Fruit fly (Drosophila melanogaster) whole organism, embryonic: ENCODE results near the gene CG14131.

Experiments
- ATbp ChIP-seq: fragments of 200-800 bp; sonication (Bioruptor generic); optimal IDR thresholded peaks from 2 replicates; lab custom pipeline; 2017; ENCODE audit warnings: missing biosample characterization, mild to moderate bottlenecking, missing genetic modification characterization, missing genetic modification reagents
- Abd-B ChIP-seq: fragments of 200-800 bp; sonication (Bioruptor generic); optimal IDR thresholded peaks from 2 replicates; lab custom pipeline; 2018; ENCODE audit warnings: missing biosample characterization, mild to moderate bottlenecking, missing genetic modification characterization, moderate library complexity
- CG11247 ChIP-seq: fragments of 200-800 bp; sonication (Bioruptor generic); IDR thresholded peaks from 2 replicates; pipeline ENCODE4 v1.3.6; 2022; ENCODE audit warnings: missing biosample characterization, missing genetic modification characterization
- CG12219 ChIP-seq: fragments of 200-800 bp; sonication (Bioruptor generic); optimal IDR thresholded peaks from 3 replicates; lab custom pipeline; 2018; ENCODE audit warnings: missing biosample characterization, mild to moderate bottlenecking, missing genetic modification characterization
- CG13424 ChIP-seq: fragments of 200-800 bp; sonication (Bioruptor generic); optimal IDR thresholded peaks from 2 replicates; lab custom pipeline; 2019; ENCODE audit warnings: missing biosample characterization, mild to moderate bottlenecking, missing genetic modification characterization, moderate library complexity
- CG13775 ChIP-seq: fragments of 200-800 bp; sonication (Bioruptor generic); optimal IDR thresholded peaks from 3 replicates; lab custom pipeline; 2017; ENCODE audit warnings: missing biosample characterization, mild to moderate bottlenecking, missing genetic modification characterization
- CG15601 ChIP-seq: fragments of 200-800 bp; sonication (Bioruptor generic); optimal IDR thresholded peaks from 3 replicates; lab custom pipeline; 2019; ENCODE audit warnings: missing biosample characterization, mild to moderate bottlenecking, missing genetic modification characterization, moderate library complexity
- CG1603 ChIP-seq: fragments of 200-800 bp; sonication (Bioruptor generic); optimal IDR thresholded peaks from 2 replicates; lab custom pipeline; 2019; ENCODE audit warnings: missing biosample characterization, mild to moderate bottlenecking, missing genetic modification characterization, moderate library complexity
- CG17186 ChIP-seq: fragments of 200-800 bp; sonication (Bioruptor generic); optimal IDR thresholded peaks from 3 replicates; lab custom pipeline; 2017; ENCODE audit warnings: missing biosample characterization, missing genetic modification reagents, missing genetic modification characterization
- CG17385 ChIP-seq: fragments of 200-800 bp; sonication (Bioruptor generic); optimal IDR thresholded peaks from 3 replicates; lab custom pipeline; 2018; ENCODE audit warnings: missing biosample characterization, mild to moderate bottlenecking, missing genetic modification characterization
- CG18476 ChIP-seq: fragments of 200-800 bp; sonication (Bioruptor generic); optimal IDR thresholded peaks from 2 replicates; lab custom pipeline; 2016; ENCODE audit warnings: missing biosample characterization, mild to moderate bottlenecking, missing genetic modification characterization
- CG18599 ChIP-seq: fragments of 200-800 bp; sonication (Bioruptor generic); optimal IDR thresholded peaks from 3 replicates; lab custom pipeline; 2017; ENCODE audit warnings: missing biosample characterization, missing genetic modification characterization, mild to moderate bottlenecking, moderate library complexity, missing genetic modification reagents
- CG30403 ChIP-seq: fragments of 200-800 bp; sonication (Bioruptor generic); optimal IDR thresholded peaks from 3 replicates; lab custom pipeline; 2016; ENCODE audit warnings: missing biosample characterization, missing genetic modification characterization
- CG31365 ChIP-seq: fragments of 200-800 bp; sonication (Bioruptor generic); optimal IDR thresholded peaks from 2 replicates; lab custom pipeline; 2018; ENCODE audit warnings: missing biosample characterization, mild to moderate bottlenecking, missing genetic modification characterization
- CG4360 ChIP-seq: fragments of 200-800 bp; sonication (Bioruptor generic); IDR thresholded peaks from 2 replicates; pipeline ENCODE4 v1.3.6; 2022; ENCODE audit warnings: missing biosample characterization, missing genetic modification characterization
- CG6765 ChIP-seq: fragments of 200-800 bp; sonication (Bioruptor generic); optimal IDR thresholded peaks from 3 replicates; lab custom pipeline; 2017; ENCODE audit warnings: missing biosample characterization, mild to moderate bottlenecking, missing genetic modification characterization
- CG7357 ChIP-seq: fragments of 200-800 bp; sonication (Bioruptor generic); IDR thresholded peaks from 3 replicates; pipeline ENCODE4 v1.3.6; 2022; ENCODE audit warnings: missing biosample characterization, missing genetic modification characterization
- CG7928 ChIP-seq: fragments of 200-800 bp; sonication (Bioruptor generic); optimal IDR thresholded peaks from 2 replicates; lab custom pipeline; 2017; ENCODE audit warnings: missing biosample characterization, mild to moderate bottlenecking, missing genetic modification characterization
- CG8089 ChIP-seq: fragments of 200-800 bp; sonication (Bioruptor generic); optimal IDR thresholded peaks from 3 replicates; lab custom pipeline; 2016; ENCODE audit warnings: missing biosample characterization, missing genetic modification characterization
- CG8765 ChIP-seq: fragments of 200-800 bp; sonication (Bioruptor generic); IDR thresholded peaks from 2 replicates; pipeline ENCODE4 v1.3.6; 2022; ENCODE audit warnings: missing biosample characterization, missing genetic modification characterization
- CG9797 ChIP-seq: fragments of 200-800 bp; sonication (Bioruptor generic); optimal IDR thresholded peaks from 3 replicates; lab custom pipeline; 2018; ENCODE audit warnings: missing biosample characterization, mild to moderate bottlenecking, missing genetic modification characterization
- CG9876 ChIP-seq: fragments of 200-800 bp; sonication (Bioruptor generic); optimal IDR thresholded peaks from 2 replicates; lab custom pipeline; 2016; ENCODE audit warnings: missing biosample characterization, missing genetic modification characterization
- CkIIα-i1 ChIP-seq: fragments of 200-800 bp; sonication (Bioruptor generic); IDR thresholded peaks from 2 replicates; pipeline ENCODE4 v1.3.6; 2022; ENCODE audit warnings: missing biosample characterization, missing genetic modification characterization
- D ChIP-seq, 2 experiments: fragments of 200-800 bp in 1 of 2; fragments of >200 bp in 1 of 2; sonication (Bioruptor generic) in 1 of 2; optimal IDR thresholded peaks; 2 replicates in 1 of 2; 3 replicates in 1 of 2; lab custom pipeline; 2017; ENCODE audit warnings: mild to moderate bottlenecking in 1 of 2, missing biosample characterization in 1 of 2, missing genetic modification characterization in 1 of 2, missing genetic modification reagents in 1 of 2
- D19A ChIP-seq: fragments of 200-800 bp; optimal IDR thresholded peaks from 3 replicates; lab custom pipeline; 2019; ENCODE audit warnings: missing biosample characterization, mild to moderate bottlenecking, missing genetic modification characterization, moderate library complexity
- Dp ChIP-seq: fragments of 200-800 bp; sonication (Bioruptor generic); optimal IDR thresholded peaks from 2 replicates; lab custom pipeline; 2018; ENCODE audit warnings: missing biosample characterization, mild to moderate bottlenecking, missing genetic modification characterization, moderate library complexity
- Ets65A ChIP-seq: fragments of 200-800 bp; sonication (Bioruptor generic); peaks from one replicate; lab custom pipeline; 2016; ENCODE audit warnings: missing biosample characterization, missing genetic modification characterization
- Gsc ChIP-seq: fragments of 200-800 bp; sonication (Bioruptor generic); IDR thresholded peaks from 2 replicates; pipeline ENCODE4 v1.3.6; 2022; ENCODE audit warnings: missing biosample characterization, missing genetic modification characterization
- Gug ChIP-seq: fragments of 200-800 bp; sonication (Bioruptor generic); IDR thresholded peaks from 4 replicates; pipeline ENCODE4 v1.3.6; 2022; ENCODE audit warnings: missing biosample characterization, missing genetic modification characterization
- HmgD ChIP-seq: fragments of 200-800 bp; sonication (Bioruptor generic); optimal IDR thresholded peaks from 3 replicates; lab custom pipeline; 2016; ENCODE audit warnings: missing biosample characterization, missing genetic modification characterization
- Hmr ChIP-seq: fragments of 200-800 bp; sonication (Bioruptor generic); optimal IDR thresholded peaks from 3 replicates; lab custom pipeline; 2017; ENCODE audit warnings: mild to moderate bottlenecking, missing biosample characterization, missing genetic modification reagents, missing genetic modification characterization
- Opbp ChIP-seq: fragments of 200-800 bp; sonication (Bioruptor generic); IDR thresholded peaks from 3 replicates; pipeline ENCODE4 v1.3.6; 2022; ENCODE audit warnings: missing biosample characterization, missing genetic modification characterization; ENCODE audit not compliant: partially characterized antibody
- Sin3A ChIP-seq: fragments of >200 bp; optimal IDR thresholded peaks from 2 replicates; lab custom pipeline; 2018
- YL-1 ChIP-seq: fragments of 200-800 bp; sonication (Bioruptor generic); optimal IDR thresholded peaks from 3 replicates; lab custom pipeline; 2017; ENCODE audit warnings: missing biosample characterization, mild to moderate bottlenecking, missing genetic modification characterization
- cg ChIP-seq: fragments of 200-800 bp; sonication (Bioruptor generic); optimal IDR thresholded peaks from 3 replicates; lab custom pipeline; 2019; ENCODE audit warnings: missing biosample characterization, mild to moderate bottlenecking, missing genetic modification characterization, moderate library complexity
- dmrt99B ChIP-seq: fragments of 200-800 bp; sonication (Bioruptor generic); optimal IDR thresholded peaks from 2 replicates; lab custom pipeline; 2018; ENCODE audit warnings: missing biosample characterization, mild to moderate bottlenecking, missing genetic modification characterization, moderate library complexity
- hb ChIP-seq: fragments of 200-800 bp; sonication (Bioruptor generic); IDR thresholded peaks from 3 replicates; pipeline ENCODE4 v1.3.6; 2022; ENCODE audit warnings: missing biosample characterization, missing genetic modification characterization; ENCODE audit not compliant: partially characterized antibody
- hbn ChIP-seq: fragments of 200-800 bp; sonication (Bioruptor generic); IDR thresholded peaks from 2 replicates; pipeline ENCODE4 v1.3.6; 2022; ENCODE audit warnings: missing biosample characterization, missing genetic modification characterization; ENCODE audit not compliant: partially characterized antibody
- hth ChIP-seq: fragments of >200 bp; optimal IDR thresholded peaks from 2 replicates; lab custom pipeline; 2017; ENCODE audit warnings: inconsistent platforms
- lbe ChIP-seq: fragments of 200-800 bp; sonication (Bioruptor generic); optimal IDR thresholded peaks from 2 replicates; lab custom pipeline; 2016; ENCODE audit warnings: missing biosample characterization, mild to moderate bottlenecking, missing genetic modification characterization
- lmd ChIP-seq: fragments of 200-800 bp; sonication (Bioruptor generic); IDR thresholded peaks from 2 replicates; pipeline ENCODE4 v1.3.6; 2022; ENCODE audit warnings: missing biosample characterization, missing genetic modification characterization
- mirr ChIP-seq: fragments of 200-800 bp; sonication (Bioruptor generic); optimal IDR thresholded peaks from 3 replicates; lab custom pipeline; 2018; ENCODE audit warnings: missing biosample characterization, mild to moderate bottlenecking, missing genetic modification characterization
- org-1 ChIP-seq: fragments of 200-800 bp; sonication (Bioruptor generic); optimal IDR thresholded peaks from 2 replicates; lab custom pipeline; 2017; ENCODE audit warnings: missing biosample characterization, missing genetic modification characterization
- sens ChIP-seq: fragments of 200-800 bp; sonication (Bioruptor generic); peaks from one replicate; lab custom pipeline; 2016; ENCODE audit warnings: missing biosample characterization, missing genetic modification characterization
- sim ChIP-seq: fragments of 200-800 bp; sonication (Bioruptor generic); IDR thresholded peaks from 2 replicates; pipeline ENCODE4 v1.3.6; 2022; ENCODE audit warnings: missing biosample characterization, missing genetic modification characterization
- tin ChIP-seq: fragments of 200-800 bp; sonication (Bioruptor generic); optimal IDR thresholded peaks from 3 replicates; lab custom pipeline; 2016; ENCODE audit warnings: missing biosample characterization, missing genetic modification characterization
- tna ChIP-seq: fragments of 200-800 bp; sonication (Bioruptor generic); IDR thresholded peaks from 2 replicates; pipeline ENCODE4 v1.3.6; 2022; ENCODE audit warnings: missing biosample characterization, missing genetic modification characterization; ENCODE audit not compliant: partially characterized antibody
- trh ChIP-seq: fragments of 200-800 bp; sonication (Bioruptor generic); optimal IDR thresholded peaks from 2 replicates; lab custom pipeline; 2016; ENCODE audit warnings: missing biosample characterization, missing genetic modification characterization
- vnd ChIP-seq: fragments of 200-800 bp; sonication (Bioruptor generic); IDR thresholded peaks from 3 replicates; pipeline ENCODE4 v1.3.6; 2022; ENCODE audit warnings: missing biosample characterization, missing genetic modification characterization; ENCODE audit not compliant: partially characterized antibody
- zen2 ChIP-seq: fragments of 200-800 bp; sonication (Bioruptor generic); IDR thresholded peaks from 3 replicates; pipeline ENCODE4 v1.3.6; 2022; ENCODE audit warnings: missing biosample characterization, missing genetic modification characterization; ENCODE audit not compliant: partially characterized antibody

The CG14131 gene

DNA sequence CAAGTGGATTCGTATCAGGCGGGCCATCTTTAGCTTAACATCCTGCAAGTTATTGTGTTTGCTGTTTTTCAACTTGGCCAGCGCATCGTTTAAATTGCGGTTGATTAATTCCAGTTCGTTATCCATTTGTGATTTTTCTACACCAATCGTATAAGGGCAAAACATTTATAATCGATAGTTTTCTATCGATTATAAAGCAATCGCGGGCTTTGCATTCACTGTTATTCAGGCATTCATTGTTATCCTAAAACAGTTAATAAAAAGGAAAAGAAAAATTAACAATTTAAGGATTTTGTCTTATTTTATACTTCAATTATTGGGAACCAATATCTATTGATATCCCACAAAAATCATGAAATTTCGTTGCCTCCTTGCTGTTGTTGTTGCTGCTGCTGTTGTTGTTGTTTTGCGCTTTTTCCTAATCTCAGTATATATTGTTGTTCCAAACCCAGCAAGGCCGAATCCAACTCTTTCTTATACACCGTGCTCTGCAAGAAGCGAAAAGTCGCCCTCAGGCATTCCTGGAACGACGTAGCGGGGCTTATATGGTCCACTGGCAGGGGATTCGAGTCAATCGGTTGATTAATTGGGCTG lies 48.8 kb downstream of the CG14131 start, which contains the start of gene CG32095 (continued):
- TF ChIP-seq CG8089 (GFP tag; lab: Kevin White, UChicago) (no peak), CG30403 (no peak), Gug (no peak), CG12219 (GFP tag; lab: Kevin White, UChicago) (no peak), Abd-B (GFP tag; lab: Kevin White, UChicago) (no peak), lmd (GFP tag; lab: Robert Waterston, UW) (no peak), CG15601 (no peak), YL-1 (GFP tag; lab: Kevin White, UChicago) (no peak), hb (peak; percentile 51; the same call in 1 of the 3 replicates), lbe (no peak), Ets65A (GFP tag; lab: Kevin White, UChicago) (no peak), zen2 (GFP tag; lab: Robert Waterston, UW) (peak; percentile 75), ATbp (GFP tag; lab: Kevin White, UChicago) (no peak), CG17385 (GFP tag; lab: Kevin White, UChicago) (no peak), CG31365 (tag; lab: Kevin White, UChicago) (no peak), CG9797 (GFP tag; lab: Kevin White, UChicago) (no peak), tna (GFP tag; lab: Robert Waterston, UW) (peak; percentile 48; the same call in 1 of the 2 replicates), hbn (GFP tag; lab: Robert Waterston, UW) (peak; percentile 74), CG9876 (GFP tag; lab: Kevin White, UChicago) (no peak), CG7928 (GFP tag; lab: Kevin White, UChicago) (no peak), CG4360 (GFP tag; lab: Robert Waterston, UW) (peak; percentile 76), CG8765 (GFP tag; lab: Robert Waterston, UW) (no peak), CG13424 (tag; lab: Kevin White, UChicago) (no peak), HmgD (GFP tag; lab: Kevin White, UChicago) (no peak), Sin3A (lab: Kevin White, UChicago) (no peak), D19A (tag; lab: Kevin White, UChicago) (no peak), CG1603 (tag; lab: Kevin White, UChicago) (peak; percentile 22), CG7357 (no peak), CkIIα-i1 (GFP tag; lab: Robert Waterston, UW) (no peak), sens (GFP tag; lab: Kevin White, UChicago) (no peak), Hmr (GFP tag; lab: Kevin White, UChicago) (no peak), CG18599 (no peak), org-1 (GFP tag; lab: Kevin White, UChicago) (no peak), cg (GFP tag; lab: Kevin White, UChicago) (no peak), sim (GFP tag; lab: Robert Waterston, UW) (no peak), mirr (no peak), D (optimal IDR thresholded peaks at IDR 0.05; lab: Kevin White, UChicago) (no peak), D (GFP tag; optimal IDR thresholded peaks at IDR 0.05; lab: Kevin White, UChicago) (no peak), Gsc (GFP tag; lab: Robert Waterston, UW) (no peak), trh (GFP tag; lab: Kevin White, UChicago) (no peak), CG18476 (GFP tag; lab: Kevin White, UChicago) (no peak), dmrt99B (tag; lab: Kevin White, UChicago) (no peak), CG6765 (GFP tag; lab: Kevin White, UChicago) (no peak), tin (GFP tag; lab: Kevin White, UChicago) (no peak), vnd (GFP tag; lab: Robert Waterston, UW) (peak; percentile 66; the same call in 2 of the 3 replicates), CG11247 (no peak), CG13775 (GFP tag; lab: Kevin White, UChicago) (no peak), Dp (GFP tag; lab: Kevin White, UChicago) (peak; percentile 55), CG17186 (GFP tag; lab: Kevin White, UChicago) (no peak), Opbp (GFP tag; lab: Robert Waterston, UW) (peak; percentile 76; the same call in 2 of the 3 replicates), hth (lab: Kevin White, UChicago) (no peak)
